Worm (Caenorhabditis elegans) whole organism, L4 larva: ENCODE data around the gene F19B10.1.

Experiments used
- F49E8.2 ChIP-seq: sonication (generic microtip); optimal IDR thresholded peaks from 2 replicates; lab custom pipeline; 2016; ENCODE audit warnings: missing compliant biosample characterization, mild to moderate bottlenecking, missing genetic modification characterization, borderline replicate concordance
- ceh-62 ChIP-seq: sonication (generic microtip); optimal IDR thresholded peaks from 2 replicates; lab custom pipeline; 2017; ENCODE audit warnings: missing biosample characterization, missing genetic modification characterization
- hmg-1.1 ChIP-seq: fragments of 200-800 bp; sonication (Bioruptor generic); IDR thresholded peaks from 2 replicates; pipeline ENCODE4 v1.3.6; 2022; ENCODE audit warnings: missing genetic modification reagents, missing genetic modification characterization, missing compliant biosample characterization
- jun-1 ChIP-seq: fragments of 150-350 bp; optimal IDR thresholded peaks from 2 replicates; lab custom pipeline; 2014; ENCODE audit warnings: missing biosample characterization, missing genetic modification reagents, missing genetic modification characterization
- pha-4 ChIP-seq, 2 experiments: fragments of 150-350 bp in 1 of 2; fragments of 200-800 bp in 1 of 2; sonication (Bioruptor generic) in 1 of 2; IDR thresholded peaks in 1 of 2; optimal IDR thresholded peaks in 1 of 2; 2 replicates each; pipeline versions ENCODE4 v1.3.6 to Lab custom; 2014 to 2022; ENCODE audit warnings: missing genetic modification characterization in 2 of 2, missing genetic modification reagents in 2 of 2, missing biosample characterization in 1 of 2, missing compliant biosample characterization in 1 of 2
- snpc-4 ChIP-seq: fragments of 150-350 bp; optimal IDR thresholded peaks from 2 replicates; lab custom pipeline; 2014; ENCODE audit warnings: missing biosample characterization, missing genetic modification characterization
- unc-130 ChIP-seq: sonication (generic microtip); optimal IDR thresholded peaks from 2 replicates; lab custom pipeline; 2016; ENCODE audit warnings: missing genetic modification reagents, missing genetic modification characterization, missing compliant biosample characterization

- TF ChIP-seq F49E8.2 (tag; lab: Kevin White, UChicago): no peak
- no peak for TF ChIP-seq unc-130 (GFP tag; lab: Kevin White, UChicago)
- no peak for TF ChIP-seq pha-4 (GFP tag; IDR thresholded peaks at IDR 0.05; lab: Robert Waterston, UW)
- TF ChIP-seq pha-4 (tag; optimal IDR thresholded peaks at IDR 0.05; lab: Kevin White, UChicago): no peak
- TF ChIP-seq ceh-62: no peak
- TF ChIP-seq jun-1 (tag; lab: Kevin White, UChicago): no peak
- no peak for TF ChIP-seq snpc-4 (tag; lab: Kevin White, UChicago)
- TF ChIP-seq hmg-1.1 (GFP tag; lab: Robert Waterston, UW): no peak
Observed at ce11 chrII:3731723-3732122, 48.7 kb downstream of the F19B10.1 start, which contains the start of the genes sdz-12 and bath-31.
